Worm (Caenorhabditis elegans) whole organism, L3 larva: ENCODE measurements around the gene mlt-7.

Experiments
- pqm-1 ChIP-seq: fragments of 150-350 bp; optimal IDR thresholded peaks from 2 replicates; lab custom pipeline; 2017; ENCODE audit warnings: missing biosample characterization, missing genetic modification characterization, inconsistent platforms
- skn-1 ChIP-seq: fragments of 150-350 bp; optimal IDR thresholded peaks from 2 replicates; lab custom pipeline; 2014; ENCODE audit warnings: missing biosample characterization, missing genetic modification characterization

DNA sequence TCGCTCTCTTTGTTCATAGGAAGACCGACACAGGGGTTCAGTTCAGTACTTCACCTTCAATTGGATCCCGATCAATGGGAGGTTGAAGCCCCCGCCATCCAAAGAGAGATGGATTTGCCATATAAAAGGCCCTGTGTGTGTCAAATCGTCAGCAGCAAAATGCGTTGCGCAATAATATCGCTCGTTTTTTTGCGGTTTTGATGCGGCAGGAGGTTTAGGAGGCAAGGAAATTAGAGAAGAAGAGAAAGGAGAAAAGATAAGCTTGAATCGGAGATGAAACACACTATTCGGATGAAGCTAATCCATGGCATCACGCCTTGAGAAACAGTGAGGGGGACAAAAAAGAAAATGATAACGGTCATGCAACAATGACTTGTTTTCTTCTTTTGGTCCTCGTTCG is 1.6 kb downstream of the mlt-7 start:
- TF ChIP-seq pqm-1 (tag; lab: Kevin White, UChicago) (no peak), skn-1 (no peak)
